Worm (Caenorhabditis elegans): ENCODE data around the gene C10A4.4.

The C10A4.4 gene

DNA sequence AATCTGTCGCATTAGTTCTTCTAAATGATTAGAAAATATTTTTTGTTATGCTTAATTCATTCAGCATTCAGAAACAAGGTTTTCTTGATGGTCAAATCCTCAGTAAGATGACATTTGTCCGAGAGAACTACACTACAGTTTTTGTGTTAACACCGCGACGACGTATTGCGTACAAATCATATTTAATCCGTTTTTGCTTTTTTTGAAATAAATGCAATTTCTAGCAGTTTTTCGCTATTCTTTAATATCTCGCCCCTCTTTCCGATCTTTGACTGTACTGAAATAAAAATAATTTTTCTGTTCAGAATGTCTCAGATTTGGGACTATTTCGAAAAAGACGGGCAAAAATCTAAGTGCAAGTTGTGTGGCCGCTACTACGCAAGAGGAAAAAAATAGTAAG lies 15.2 kb downstream of the C10A4.4 start, which contains the start of gene C10A4.1:
Gene C10A4.1, plus strand, starts transcription at position 301 of the 400 bp plus-strand sequence.
- TF ChIP-seq nhr-71 (tag; optimal IDR thresholded peaks at IDR 0.05) (no peak), nhr-47 (tag; optimal IDR thresholded peaks at IDR 0.05) (no peak), alr-1 (tag; optimal IDR thresholded peaks at IDR 0.05; ENCODE audit: borderline replicate concordance) (no peak), skn-1 (tag; optimal IDR thresholded peaks at IDR 0.05) (no peak), ceh-88 (GFP tag; IDR thresholded peaks at IDR 0.05) (no peak), hlh-4 (tag; optimal IDR thresholded peaks at IDR 0.05) (no peak), dpl-1 (GFP tag; optimal IDR thresholded peaks at IDR 0.05) (no peak), C16A3.4 (tag; optimal IDR thresholded peaks at IDR 0.05) (no peak), nhr-84 (tag; optimal IDR thresholded peaks at IDR 0.05) (no peak), nhr-76 (tag; optimal IDR thresholded peaks at IDR 0.05) (no peak), isw-1 (GFP tag; IDR thresholded peaks at IDR 0.05) (no peak), unc-98 (GFP tag; IDR thresholded peaks at IDR 0.05) (no peak), ceh-8 (GFP tag; optimal IDR thresholded peaks at IDR 0.05) (no peak), xbp-1 (tag; optimal IDR thresholded peaks at IDR 0.05) (no peak), ztf-4 (tag; optimal IDR thresholded peaks at IDR 0.05) (no peak)

DNA sequence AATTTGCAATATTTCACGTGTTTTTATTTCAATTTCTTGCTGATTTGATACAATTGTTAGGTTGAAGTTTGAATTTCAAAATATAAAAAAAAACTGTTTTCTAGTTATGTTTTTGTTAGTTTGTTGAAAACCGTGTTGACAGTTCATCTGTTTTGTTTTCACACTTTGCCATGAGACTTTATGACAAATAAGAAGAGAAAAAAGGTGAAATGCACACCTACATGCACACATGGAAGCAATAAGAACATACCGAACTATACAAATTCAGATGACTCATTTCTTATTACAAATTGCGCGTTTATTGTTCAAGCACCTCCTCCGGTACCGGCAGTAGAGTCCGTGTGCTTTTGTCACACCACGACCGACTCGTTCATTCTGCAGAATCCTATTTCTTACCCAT lies 19.7 kb downstream of the C10A4.4 start, which contains the start of gene C10A4.9:
Gene C10A4.9, plus strand, starts transcription at position 301 of the 400 bp plus-strand sequence.
- TF ChIP-seq ceh-8 (GFP tag; optimal IDR thresholded peaks at IDR 0.05) (no peak), xbp-1 (tag; optimal IDR thresholded peaks at IDR 0.05) (no peak), efl-3 (GFP tag; optimal IDR thresholded peaks at IDR 0.05) (no peak), fkh-8 (tag; optimal IDR thresholded peaks at IDR 0.05) (no peak), lin-13 (GFP tag; optimal IDR thresholded peaks at IDR 0.05) (no peak), grh-1 (GFP tag; IDR thresholded peaks at IDR 0.05) (no peak), lin-39 (tag; optimal IDR thresholded peaks at IDR 0.05) (no peak), jun-1 (tag; optimal IDR thresholded peaks at IDR 0.05) (no peak), pag-3 (tag; optimal IDR thresholded peaks at IDR 0.05; ENCODE audit: borderline replicate concordance, insufficient read depth) (no peak), hpl-2 (GFP tag; optimal IDR thresholded peaks at IDR 0.05) (no peak), snu-23 (GFP tag; optimal IDR thresholded peaks at IDR 0.05) (no peak), nhr-237 (tag; optimal IDR thresholded peaks at IDR 0.05) (no peak), mab-9 (GFP tag; IDR thresholded peaks at IDR 0.05) (no peak), mep-1 (tag; optimal IDR thresholded peaks at IDR 0.05) (no peak), nhr-76 (tag; optimal IDR thresholded peaks at IDR 0.05) (no peak), ceh-63 (GFP tag; optimal IDR thresholded peaks at IDR 0.05) (no peak), sox-4 (tag; optimal IDR thresholded peaks at IDR 0.05) (no peak)

ce11 chrX:7424813-7425212 lies 23.9 kb downstream of the C10A4.4 start, which contains the start of gene mnm-2:
TSS of gene mnm-2 (minus strand) at chrX:7424913.
- TF ChIP-seq tbx-2 (tag; optimal IDR thresholded peaks at IDR 0.05) = no peak
- no peak for TF ChIP-seq jun-1 (tag; optimal IDR thresholded peaks at IDR 0.05)
- no peak for TF ChIP-seq sptf-1 (tag; optimal IDR thresholded peaks at IDR 0.05)
- no peak for TF ChIP-seq nhr-77 (tag; optimal IDR thresholded peaks at IDR 0.05)
- TF ChIP-seq fos-1 (tag; optimal IDR thresholded peaks at IDR 0.05) = no peak
- TF ChIP-seq nhr-76 (tag; optimal IDR thresholded peaks at IDR 0.05) = no peak
- TF ChIP-seq C04F5.9 (tag; optimal IDR thresholded peaks at IDR 0.05) = no peak
- no peak for TF ChIP-seq zip-4 (GFP tag; optimal IDR thresholded peaks at IDR 0.05)
- TF ChIP-seq pax-3 (tag; optimal IDR thresholded peaks at IDR 0.05) = no peak

DNA sequence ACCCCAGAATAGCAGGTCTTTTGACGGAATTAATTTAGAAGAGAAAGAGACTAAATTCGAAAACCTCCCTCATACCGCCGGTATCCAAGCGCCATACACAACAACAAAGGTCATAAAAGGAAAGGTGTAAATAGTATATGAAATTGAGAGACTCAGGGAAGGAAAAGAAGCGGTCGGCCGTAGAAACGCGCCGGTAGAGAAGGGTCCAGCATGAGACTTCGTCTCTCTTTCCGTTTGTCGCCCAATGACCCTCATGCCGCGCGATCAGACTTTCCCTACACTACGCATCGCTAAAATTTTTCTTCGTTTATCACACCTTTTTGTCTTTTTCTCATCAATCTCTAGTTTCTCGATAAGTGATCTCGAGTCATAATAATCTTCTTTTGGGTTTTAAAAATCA lies 29.6 kb downstream of the C10A4.4 start:
- TF ChIP-seq ets-5 (GFP tag; IDR thresholded peaks at IDR 0.05) (no peak), snu-23 (GFP tag; optimal IDR thresholded peaks at IDR 0.05) (peak; percentile 58), blmp-1 (tag; optimal IDR thresholded peaks at IDR 0.05) (peak; percentile 86), lsy-2 (tag; optimal IDR thresholded peaks at IDR 0.05) (peak in 1 of 2 experiments; percentile 16), mdl-1 (tag; optimal IDR thresholded peaks at IDR 0.05) (no peak), aly-2 (tag; optimal IDR thresholded peaks at IDR 0.05) (no peak), nhr-47 (tag; optimal IDR thresholded peaks at IDR 0.05) (peak; percentile 6), nhr-19 (GFP tag; conservative IDR thresholded peaks at IDR 0.05) (peak; percentile 21), lin-14 (GFP tag; optimal IDR thresholded peaks at IDR 0.05) (peak; percentile 67), ces-1 (GFP tag; optimal IDR thresholded peaks at IDR 0.05) (no peak), nhr-71 (tag; optimal IDR thresholded peaks at IDR 0.05) (peak; percentile 47), nhr-85 (tag) (peak; percentile 77), elt-3 (tag; optimal IDR thresholded peaks at IDR 0.05) (peak in 2 of 6 experiments; percentile 37 to 79), pag-3 (tag; optimal IDR thresholded peaks at IDR 0.05; ENCODE audit: borderline replicate concordance, insufficient read depth) (no peak), nhr-90 (tag; optimal IDR thresholded peaks at IDR 0.05; ENCODE audit: poor library complexity) (peak; percentile 23), nhr-20 (tag; optimal IDR thresholded peaks at IDR 0.05) (peak; percentile 49)
